Fruit fly (Drosophila melanogaster) S2 (cell line): Measurements from ENCODE around the gene arm.

Source experiments
- CG8478 ChIP-seq: fragments of >200 bp; optimal IDR thresholded peaks from 2 replicates; lab custom pipeline; 2018
- CTCF ChIP-seq, 2 experiments: fragments of >200 bp; optimal IDR thresholded peaks; 2 replicates each; lab custom pipeline; 2018

The arm gene

dm6 chrX:1900123-1900818 lies at the start of gene arm:
TSS of gene arm (minus strand) at chrX:1900646.
- no peak for TF ChIP-seq CG8478
- TF ChIP-seq CTCF (optimal IDR thresholded peaks at IDR 0.05; lab: Kevin White, UChicago), result no peak

dm6 chrX:1949598-1949997 lies 49.2 kb upstream of the arm start:
- TF ChIP-seq CTCF (optimal IDR thresholded peaks at IDR 0.05; lab: Kevin White, UChicago), result no peak
- no peak for TF ChIP-seq CG8478

- no peak for TF ChIP-seq CG8478
- no peak for TF ChIP-seq CTCF (optimal IDR thresholded peaks at IDR 0.05; lab: Kevin White, UChicago)
These were observed 48.1 kb upstream of the arm start for dm6 chrX:1948508-1949065.

- TF ChIP-seq CTCF (optimal IDR thresholded peaks at IDR 0.05; lab: Kevin White, UChicago), result no peak
- TF ChIP-seq CG8478, result no peak
These were observed 47.5 kb upstream of the arm start for dm6 chrX:1947900-1948374.

- TF ChIP-seq CTCF (optimal IDR thresholded peaks at IDR 0.05; lab: Kevin White, UChicago) (no peak), CG8478 (no peak)
These were observed 46.9 kb upstream of the arm start for dm6 chrX:1947178-1947872.

- TF ChIP-seq CTCF (optimal IDR thresholded peaks at IDR 0.05; lab: Kevin White, UChicago), result no peak
- no peak for TF ChIP-seq CG8478
These were observed 44.8 kb upstream of the arm start for dm6 chrX:1945241-1945640.

dm6 chrX:1944245-1945114 lies 44.0 kb upstream of the arm start:
- TF ChIP-seq CG8478, result no peak
- no peak for TF ChIP-seq CTCF (optimal IDR thresholded peaks at IDR 0.05; lab: Kevin White, UChicago)

dm6 chrX:1943337-1944244 lies 43.1 kb upstream of the arm start:
- TF ChIP-seq CG8478 (no peak), CTCF (optimal IDR thresholded peaks at IDR 0.05; lab: Kevin White, UChicago) (no peak)

- TF ChIP-seq CG8478 (no peak), CTCF (optimal IDR thresholded peaks at IDR 0.05; lab: Kevin White, UChicago) (no peak)
These were observed 41.2 kb upstream of the arm start, which contains the start of gene Hr4 for dm6 chrX:1941669-1942092. TSS of gene Hr4 (plus strand) at chrX:1941940.

dm6 chrX:1940020-1940419 lies 39.6 kb upstream of the arm start, which contains the start of the genes CG3857 and CG3587:
TSS of gene CG3857 (minus strand) at chrX:1940040.
TSS of gene CG3587 (plus strand) at chrX:1940307.
- TF ChIP-seq CG8478 (no peak), CTCF (optimal IDR thresholded peaks at IDR 0.05; lab: Kevin White, UChicago) (peak in 1 of 2 experiments; percentile 38)

- no peak for TF ChIP-seq CTCF (optimal IDR thresholded peaks at IDR 0.05; lab: Kevin White, UChicago)
These were observed 27.2 kb upstream of the arm start, which contains the start of gene CG11596 for dm6 chrX:1927473-1928306. TSS of gene CG11596 (plus strand) at chrX:1927683.

- TF ChIP-seq CTCF (optimal IDR thresholded peaks at IDR 0.05; lab: Kevin White, UChicago) (peak; percentile 46 to 53), CG8478 (no peak)
These were observed 22.5 kb upstream of the arm start, which contains the start of the genes eIF2Bepsilon and Ocrl for dm6 chrX:1922765-1923501. TSS of gene eIF2Bepsilon (minus strand) at chrX:1922874. TSS of gene Ocrl (plus strand) at chrX:1922981.
